Fruit fly (Drosophila melanogaster) whole organism, prepupa: Measurements from ENCODE around the gene pxb.

Experiments used
- Blimp-1 ChIP-seq: fragments of 200-800 bp; sonication (Bioruptor generic); optimal IDR thresholded peaks from 3 replicates; lab custom pipeline; 2017; ENCODE audit warnings: missing biosample characterization, missing genetic modification characterization, mild to moderate bottlenecking, moderate library complexity, missing genetic modification reagents
- CG10631 ChIP-seq: fragments of 200-800 bp; sonication (Bioruptor generic); optimal IDR thresholded peaks from 2 replicates; lab custom pipeline; 2016; ENCODE audit warnings: missing biosample characterization, missing genetic modification characterization
- CG10669 ChIP-seq: fragments of 200-800 bp; sonication (Bioruptor generic); optimal IDR thresholded peaks from 3 replicates; lab custom pipeline; 2018; ENCODE audit warnings: missing biosample characterization, mild to moderate bottlenecking, missing genetic modification characterization, moderate library complexity
- CG11294 ChIP-seq: fragments of 200-800 bp; sonication (Bioruptor generic); IDR thresholded peaks from 2 replicates; pipeline ENCODE4 v1.3.6; 2022; ENCODE audit warnings: missing biosample characterization, missing genetic modification characterization
- CG15336 ChIP-seq: fragments of 200-800 bp; sonication (Bioruptor generic); IDR thresholded peaks from 2 replicates; pipeline ENCODE4 v1.3.6; 2022; ENCODE audit warnings: missing biosample characterization, missing genetic modification characterization
- CG16779 ChIP-seq: fragments of 200-800 bp; sonication (Bioruptor generic); optimal IDR thresholded peaks from 3 replicates; lab custom pipeline; 2017; ENCODE audit warnings: missing biosample characterization, mild to moderate bottlenecking, missing genetic modification characterization
- CG3032 ChIP-seq: fragments of 200-800 bp; optimal IDR thresholded peaks from 2 replicates; lab custom pipeline; 2019; ENCODE audit warnings: missing biosample characterization, mild to moderate bottlenecking, missing genetic modification characterization, moderate library complexity
- CG32006 ChIP-seq: fragments of 200-800 bp; sonication (Bioruptor generic); optimal IDR thresholded peaks from 3 replicates; lab custom pipeline; 2017; ENCODE audit warnings: missing biosample characterization, mild to moderate bottlenecking, missing genetic modification characterization
- CG34406 ChIP-seq: fragments of 200-800 bp; sonication (Bioruptor generic); optimal IDR thresholded peaks from 3 replicates; lab custom pipeline; 2016; ENCODE audit warnings: missing biosample characterization, missing genetic modification characterization
- CG3919 ChIP-seq: fragments of 200-800 bp; sonication (Bioruptor generic); optimal IDR thresholded peaks from 3 replicates; lab custom pipeline; 2016; ENCODE audit warnings: missing biosample characterization, missing genetic modification characterization
- CG6163 ChIP-seq: fragments of 200-800 bp; sonication (Bioruptor generic); IDR thresholded peaks from 3 replicates; pipeline ENCODE4 v1.3.6; 2022; ENCODE audit warnings: missing biosample characterization, missing genetic modification characterization
- CG6792 ChIP-seq: fragments of 200-800 bp; sonication (Bioruptor generic); optimal IDR thresholded peaks from 3 replicates; lab custom pipeline; 2016; ENCODE audit warnings: missing biosample characterization, missing genetic modification characterization
- CG6808 ChIP-seq: fragments of 200-800 bp; sonication (Bioruptor generic); optimal IDR thresholded peaks from 3 replicates; lab custom pipeline; 2017; ENCODE audit warnings: missing biosample characterization, missing genetic modification characterization, mild to moderate bottlenecking, moderate library complexity, missing genetic modification reagents
- CG6854 ChIP-seq: fragments of 200-800 bp; sonication (Bioruptor generic); optimal IDR thresholded peaks from 2 replicates; lab custom pipeline; 2017; ENCODE audit warnings: missing biosample characterization, mild to moderate bottlenecking, missing genetic modification characterization
- CG8119 ChIP-seq: fragments of 200-800 bp; sonication (Bioruptor generic); IDR thresholded peaks from 3 replicates; pipeline ENCODE4 v1.3.6; 2022; ENCODE audit warnings: missing biosample characterization, missing genetic modification characterization
- CG8319 ChIP-seq: fragments of 200-800 bp; sonication (Bioruptor generic); optimal IDR thresholded peaks from 3 replicates; lab custom pipeline; 2016; ENCODE audit warnings: missing biosample characterization, missing genetic modification characterization
- CG8632 ChIP-seq: fragments of 200-800 bp; sonication (Bioruptor generic); optimal IDR thresholded peaks from 3 replicates; lab custom pipeline; 2016; ENCODE audit warnings: missing biosample characterization, missing genetic modification characterization
- CG9139 ChIP-seq: fragments of 200-800 bp; sonication (Bioruptor generic); optimal IDR thresholded peaks from 3 replicates; lab custom pipeline; 2017; ENCODE audit warnings: missing biosample characterization, mild to moderate bottlenecking, missing genetic modification characterization
- Eip75B ChIP-seq: fragments of 200-800 bp; sonication (Bioruptor generic); optimal IDR thresholded peaks from 3 replicates; lab custom pipeline; 2016; ENCODE audit warnings: missing biosample characterization, missing genetic modification characterization
- Eip78C ChIP-seq: fragments of 200-800 bp; sonication (Bioruptor generic); peaks from one replicate; lab custom pipeline; 2016; ENCODE audit warnings: missing biosample characterization, missing genetic modification characterization
- Eip93F ChIP-seq: fragments of 200-800 bp; sonication (Bioruptor generic); optimal IDR thresholded peaks from 2 replicates; lab custom pipeline; 2016; ENCODE audit warnings: missing biosample characterization, mild to moderate bottlenecking, missing genetic modification characterization
- Ets21C ChIP-seq: fragments of 200-800 bp; sonication (Bioruptor generic); optimal IDR thresholded peaks from 3 replicates; lab custom pipeline; 2016; ENCODE audit warnings: missing biosample characterization, missing genetic modification characterization
- Ets96B ChIP-seq: fragments of 200-800 bp; optimal IDR thresholded peaks from 2 replicates; lab custom pipeline; 2019; ENCODE audit warnings: missing biosample characterization, mild to moderate bottlenecking, missing genetic modification characterization, moderate library complexity
- Hr38 ChIP-seq: sonication (Bioruptor generic); optimal IDR thresholded peaks from 2 replicates; lab custom pipeline; 2016; ENCODE audit warnings: missing biosample characterization, missing genetic modification characterization
- Hr39 ChIP-seq: fragments of 200-800 bp; sonication (Bioruptor generic); optimal IDR thresholded peaks from 2 replicates; lab custom pipeline; 2016; ENCODE audit warnings: missing biosample characterization, missing genetic modification characterization
- Hr4 ChIP-seq: fragments of 200-800 bp; sonication (Bioruptor generic); optimal IDR thresholded peaks from 3 replicates; lab custom pipeline; 2016; ENCODE audit warnings: missing biosample characterization, missing genetic modification characterization
- Met ChIP-seq: fragments of 200-800 bp; sonication (Bioruptor generic); optimal IDR thresholded peaks from 3 replicates; lab custom pipeline; 2016; ENCODE audit warnings: missing biosample characterization, missing genetic modification characterization
- OdsH ChIP-seq: fragments of 200-800 bp; sonication (Bioruptor generic); optimal IDR thresholded peaks from 3 replicates; lab custom pipeline; 2016; ENCODE audit warnings: missing biosample characterization, missing genetic modification characterization
- Sox102F ChIP-seq: fragments of 200-800 bp; sonication (Bioruptor generic); optimal IDR thresholded peaks from 2 replicates; lab custom pipeline; 2016; ENCODE audit warnings: missing biosample characterization, mild to moderate bottlenecking, missing genetic modification characterization
- Sox15 ChIP-seq: fragments of 200-800 bp; sonication (Bioruptor generic); optimal IDR thresholded peaks from 3 replicates; lab custom pipeline; 2016; ENCODE audit warnings: missing biosample characterization, missing genetic modification characterization
- achi ChIP-seq: fragments of 200-800 bp; sonication (Bioruptor generic); optimal IDR thresholded peaks from 3 replicates; lab custom pipeline; 2016; ENCODE audit warnings: missing biosample characterization, missing genetic modification characterization
- dac ChIP-seq: fragments of 200-800 bp; sonication (Bioruptor generic); optimal IDR thresholded peaks from 2 replicates; lab custom pipeline; 2017; ENCODE audit warnings: missing biosample characterization, mild to moderate bottlenecking, missing genetic modification characterization
- dsx ChIP-seq: fragments of 200-800 bp; optimal IDR thresholded peaks from 3 replicates; lab custom pipeline; 2019; ENCODE audit warnings: missing biosample characterization, mild to moderate bottlenecking, missing genetic modification characterization, moderate library complexity; ENCODE audit not compliant: poor library complexity, severe bottlenecking
- eg ChIP-seq: fragments of 200-800 bp; sonication (Bioruptor generic); IDR thresholded peaks from 3 replicates; pipeline ENCODE4 v1.3.6; 2022; ENCODE audit warnings: missing biosample characterization, missing genetic modification characterization
- esn ChIP-seq: fragments of 200-800 bp; sonication (Bioruptor generic); optimal IDR thresholded peaks from 2 replicates; lab custom pipeline; 2016; ENCODE audit warnings: missing biosample characterization, mild to moderate bottlenecking, missing genetic modification characterization, moderate library complexity
- fd59A ChIP-seq: fragments of 200-800 bp; sonication (Bioruptor generic); optimal IDR thresholded peaks from 2 replicates; lab custom pipeline; 2017; ENCODE audit warnings: missing biosample characterization, mild to moderate bottlenecking, missing genetic modification characterization, missing genetic modification reagents
- fd85E ChIP-seq: fragments of 200-800 bp; sonication (Bioruptor generic); optimal IDR thresholded peaks from 3 replicates; lab custom pipeline; 2016; ENCODE audit warnings: missing biosample characterization, missing genetic modification characterization
- fkh ChIP-seq: fragments of 200-800 bp; sonication (Bioruptor generic); optimal IDR thresholded peaks from 3 replicates; lab custom pipeline; 2017; ENCODE audit warnings: missing biosample characterization, mild to moderate bottlenecking, missing genetic modification characterization, moderate library complexity
- lz ChIP-seq: fragments of 200-800 bp; sonication (Bioruptor generic); optimal IDR thresholded peaks from 3 replicates; lab custom pipeline; 2016; ENCODE audit warnings: missing biosample characterization, missing genetic modification characterization
- net ChIP-seq: fragments of 200-800 bp; sonication (Bioruptor generic); optimal IDR thresholded peaks from 3 replicates; lab custom pipeline; 2016; ENCODE audit warnings: missing biosample characterization, missing genetic modification characterization
- salr ChIP-seq, 2 experiments: fragments of 200-800 bp; sonication (Bioruptor generic); optimal IDR thresholded peaks; 3 replicates each; lab custom pipeline; 2016 to 2018; ENCODE audit warnings: missing biosample characterization in 2 of 2, missing genetic modification characterization in 2 of 2, mild to moderate bottlenecking in 1 of 2
- spab ChIP-seq: fragments of 200-800 bp; sonication (Bioruptor generic); optimal IDR thresholded peaks from 2 replicates; lab custom pipeline; 2017; ENCODE audit warnings: missing biosample characterization, mild to moderate bottlenecking, missing genetic modification characterization, missing genetic modification reagents
- ss ChIP-seq, 2 experiments: fragments of 200-800 bp; sonication (Bioruptor generic); optimal IDR thresholded peaks; 2 replicates in 1 of 2; 3 replicates in 1 of 2; lab custom pipeline; 2017 to 2018; ENCODE audit warnings: mild to moderate bottlenecking in 2 of 2, missing biosample characterization in 2 of 2, missing genetic modification characterization in 2 of 2, moderate library complexity in 1 of 2
- svp ChIP-seq: fragments of 200-800 bp; sonication (Bioruptor generic); peaks from one replicate; lab custom pipeline; 2016; ENCODE audit warnings: missing biosample characterization, missing genetic modification characterization
- topi ChIP-seq: fragments of 200-800 bp; sonication (Bioruptor generic); optimal IDR thresholded peaks from 3 replicates; lab custom pipeline; 2016; ENCODE audit warnings: missing biosample characterization, missing genetic modification characterization
- vri ChIP-seq: fragments of 200-800 bp; sonication (Bioruptor generic); optimal IDR thresholded peaks from 3 replicates; lab custom pipeline; 2016; ENCODE audit warnings: missing biosample characterization, mild to moderate bottlenecking, missing genetic modification characterization

pxb gene

DNA sequence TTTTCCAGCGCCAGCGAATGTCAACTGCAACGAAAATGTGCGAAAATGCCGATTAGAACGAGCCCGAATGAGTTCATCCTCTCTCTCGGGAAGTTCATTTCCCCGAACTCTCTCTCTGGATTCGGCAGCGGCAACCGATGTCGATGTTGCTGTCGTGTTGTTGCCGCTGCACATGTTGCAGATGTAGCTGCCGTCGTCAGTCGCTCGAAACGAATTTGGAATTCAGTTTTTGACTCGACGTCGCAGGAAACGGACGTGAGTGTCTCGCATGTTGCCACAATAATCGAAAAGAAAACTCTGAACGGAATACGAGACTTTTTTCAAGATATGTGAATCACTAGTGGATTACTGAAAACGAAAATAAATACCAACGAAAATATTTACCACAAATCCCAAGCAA, at the start of gene pxb:
TSS of gene pxb (plus strand) at position 222 of the 400 bp plus-strand sequence.
- TF ChIP-seq salr (GFP tag; optimal IDR thresholded peaks at IDR 0.05; lab: Kevin White, UChicago) (no peak), dsx (GFP tag; lab: Kevin White, UChicago) (peak; percentile 39), CG3919 (GFP tag; lab: Kevin White, UChicago) (peak; percentile 52), vri (GFP tag; lab: Kevin White, UChicago) (peak; percentile 38), CG8119 (GFP tag; lab: Robert Waterston, UW) (peak; percentile 32; the same call in 1 of the 3 replicates), CG8632 (GFP tag; lab: Kevin White, UChicago) (no peak), CG6163 (GFP tag; lab: Robert Waterston, UW) (peak; percentile 66), Eip78C (peak; percentile 42), eg (GFP tag; lab: Robert Waterston, UW) (peak; percentile 61; the same call in 2 of the 3 replicates), ss (GFP tag; optimal IDR thresholded peaks at IDR 0.05; lab: Kevin White, UChicago) (peak in 1 of 2 experiments; percentile 2), svp (GFP tag; lab: Kevin White, UChicago) (peak; percentile 27), CG10631 (GFP tag; lab: Kevin White, UChicago) (no peak), esn (peak; percentile 17), CG15336 (GFP tag; lab: Robert Waterston, UW) (peak; percentile 55), lz (GFP tag; lab: Kevin White, UChicago) (no peak)

DNA sequence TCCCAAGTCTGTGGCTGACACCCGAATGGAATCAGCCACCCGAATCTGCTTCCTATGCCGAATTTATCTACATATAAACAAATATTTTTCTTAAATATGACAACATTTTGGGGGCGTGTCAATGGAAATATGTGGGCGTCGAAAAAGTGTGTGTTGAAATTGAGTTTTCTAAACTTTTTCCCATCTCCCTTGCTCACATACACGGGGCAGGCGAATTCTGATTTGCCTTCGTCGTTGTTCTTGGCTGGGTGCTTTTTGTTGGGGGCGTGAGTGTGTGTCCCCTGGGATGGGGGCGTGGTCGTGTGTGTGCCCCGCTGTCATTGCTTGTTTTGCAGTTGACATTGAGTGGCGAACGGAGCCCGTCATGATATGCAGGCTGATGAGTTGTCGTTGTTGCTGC, 48.3 kb upstream of the pxb start:
- TF ChIP-seq Sox15 (no peak), Eip78C (peak; percentile 23), CG6792 (no peak)
- TF ChIP-seq, all 60 proteins: peak for 1

DNA sequence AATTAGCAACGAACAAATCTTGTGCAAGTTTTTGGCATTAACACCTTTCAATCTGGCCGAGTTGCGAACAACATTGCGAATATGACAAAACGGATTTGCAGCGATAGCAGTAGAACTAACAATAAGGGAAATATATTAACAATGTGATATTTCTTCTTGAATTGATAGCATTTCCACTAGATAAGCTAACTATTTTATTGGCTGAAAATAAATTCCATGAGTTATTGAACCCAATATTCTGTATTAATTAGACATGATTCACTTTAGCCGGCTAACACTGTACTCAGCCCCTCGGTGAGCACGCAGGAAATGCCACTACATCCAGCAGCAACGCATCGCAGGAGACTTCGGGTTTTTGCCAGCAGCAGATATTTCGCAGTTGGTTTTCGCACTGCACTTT, 39.1 kb upstream of the pxb start:
- TF ChIP-seq Hr39 (GFP tag; lab: Kevin White, UChicago): no peak
- TF ChIP-seq CG16779 (tag; lab: Kevin White, UChicago): no peak
- peak; percentile 65 for TF ChIP-seq CG6163 (GFP tag; lab: Robert Waterston, UW)
- TF ChIP-seq CG11294 (GFP tag; lab: Robert Waterston, UW): peak; percentile 18; the same call in 1 of the 2 replicates
- no peak for TF ChIP-seq fkh (GFP tag; lab: Kevin White, UChicago)
- TF ChIP-seq salr (GFP tag; optimal IDR thresholded peaks at IDR 0.05; lab: Kevin White, UChicago): no peak
- peak; percentile 35 for TF ChIP-seq Ets96B (tag; lab: Kevin White, UChicago)
- TF ChIP-seq eg (GFP tag; lab: Robert Waterston, UW): 0 out of 3 replicates have a peak, but pooled peaks have one; percentile 57
- peak; percentile 13 for TF ChIP-seq CG10631 (GFP tag; lab: Kevin White, UChicago)
- TF ChIP-seq spab: no peak
- TF ChIP-seq dac (GFP tag; lab: Kevin White, UChicago): no peak
- TF ChIP-seq fd85E (GFP tag; lab: Kevin White, UChicago): no peak
- no peak for TF ChIP-seq CG3032 (tag; lab: Kevin White, UChicago)
- TF ChIP-seq Ets21C (GFP tag; lab: Kevin White, UChicago): no peak
- no peak for TF ChIP-seq Eip75B
- TF ChIP-seq Hr4 (GFP tag; lab: Kevin White, UChicago): peak; percentile 53
- TF ChIP-seq CG34406 (GFP tag; lab: Kevin White, UChicago): no peak
- TF ChIP-seq CG8632 (GFP tag; lab: Kevin White, UChicago): no peak
- no peak for TF ChIP-seq CG6854
- TF ChIP-seq Sox15: no peak
- no peak for TF ChIP-seq Met
- TF ChIP-seq Hr38 (GFP tag; lab: Kevin White, UChicago): no peak
- TF ChIP-seq CG6792: peak; percentile 9
- TF ChIP-seq CG32006 (GFP tag; lab: Kevin White, UChicago): peak; percentile 45
- peak; percentile 19 for TF ChIP-seq achi (GFP tag; lab: Kevin White, UChicago)
- TF ChIP-seq dsx (GFP tag; lab: Kevin White, UChicago): peak; percentile 17
- TF ChIP-seq svp (GFP tag; lab: Kevin White, UChicago): peak; percentile 47
- no peak for TF ChIP-seq Eip93F (GFP tag; lab: Kevin White, UChicago)
- TF ChIP-seq Blimp-1 (GFP tag; lab: Kevin White, UChicago): no peak
- TF ChIP-seq CG10669 (GFP tag; lab: Kevin White, UChicago): peak; percentile 5
- no peak for TF ChIP-seq fd59A (GFP tag; lab: Kevin White, UChicago)
- TF ChIP-seq CG8319: no peak
- no peak for TF ChIP-seq CG6808 (GFP tag; lab: Kevin White, UChicago)
- no peak for TF ChIP-seq topi (GFP tag; lab: Kevin White, UChicago)
- peak; percentile 1 for TF ChIP-seq esn
- TF ChIP-seq Sox102F (GFP tag; lab: Kevin White, UChicago): no peak
- peak; percentile 50 for TF ChIP-seq CG3919 (GFP tag; lab: Kevin White, UChicago)
- TF ChIP-seq CG9139 (GFP tag; lab: Kevin White, UChicago): no peak
- no peak for TF ChIP-seq lz (GFP tag; lab: Kevin White, UChicago)
- TF ChIP-seq net: no peak
- TF ChIP-seq OdsH: peak; percentile 28
